Worm (Caenorhabditis elegans) whole organism, dauer: ENCODE results near the gene K01D12.8.
"Not testable (repeated sequence)": the region's sequence is repeated elsewhere in the genome, so short reads cannot be mapped to it uniquely, and the experiment has no call there.

Experiments
- unc-62 ChIP-seq: sonication (generic microtip); optimal IDR thresholded peaks from 2 replicates; lab custom pipeline; 2017; ENCODE audit warnings: missing biosample characterization, missing genetic modification reagents, missing genetic modification characterization

K01D12.8 gene

ce11 chrV:12402355-12402754, at the start of gene K01D12.8:
K01D12.8 (plus strand) TSS chrV:12402655.
- no peak for TF ChIP-seq unc-62

DNA sequence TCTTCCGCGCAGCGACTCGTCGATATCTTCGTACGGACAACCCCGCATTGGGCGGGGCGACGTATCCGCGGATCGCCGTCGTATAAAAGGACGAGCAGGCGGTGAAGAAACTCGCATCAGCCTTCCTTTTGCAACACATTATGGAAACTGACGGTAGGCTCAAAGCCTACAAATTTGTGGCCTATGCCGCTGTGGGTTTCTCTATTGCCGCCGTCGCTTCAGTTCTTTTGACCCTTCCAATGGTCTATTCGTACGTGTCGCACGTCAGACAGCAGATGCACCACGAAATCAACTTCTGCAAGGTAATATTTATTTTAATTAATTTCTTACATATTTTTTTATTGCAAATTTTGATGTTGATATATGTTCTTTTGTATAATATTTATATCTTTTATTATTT, 49.6 kb upstream of the K01D12.8 start:
- no peak for TF ChIP-seq unc-62

DNA sequence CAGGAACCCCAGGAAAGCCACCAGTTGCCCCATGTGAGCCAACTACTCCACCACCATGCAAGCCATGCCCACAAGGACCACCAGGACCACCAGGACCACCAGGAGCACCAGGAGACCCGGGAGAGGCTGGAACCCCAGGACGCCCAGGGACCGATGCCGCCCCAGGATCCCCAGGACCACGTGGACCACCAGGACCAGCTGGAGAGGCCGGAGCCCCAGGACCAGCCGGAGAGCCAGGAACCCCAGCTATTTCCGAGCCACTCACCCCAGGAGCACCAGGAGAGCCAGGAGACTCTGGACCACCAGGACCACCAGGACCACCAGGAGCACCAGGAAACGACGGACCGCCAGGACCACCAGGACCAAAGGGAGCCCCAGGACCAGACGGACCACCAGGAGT, 49.0 kb upstream of the K01D12.8 start:
- no peak for TF ChIP-seq unc-62

- no peak for TF ChIP-seq unc-62
These were observed 48.1 kb upstream of the K01D12.8 start for ce11 chrV:12354193-12354830.

ce11 chrV:12357632-12358031, 44.8 kb upstream of the K01D12.8 start:
- TF ChIP-seq unc-62 = no peak

DNA sequence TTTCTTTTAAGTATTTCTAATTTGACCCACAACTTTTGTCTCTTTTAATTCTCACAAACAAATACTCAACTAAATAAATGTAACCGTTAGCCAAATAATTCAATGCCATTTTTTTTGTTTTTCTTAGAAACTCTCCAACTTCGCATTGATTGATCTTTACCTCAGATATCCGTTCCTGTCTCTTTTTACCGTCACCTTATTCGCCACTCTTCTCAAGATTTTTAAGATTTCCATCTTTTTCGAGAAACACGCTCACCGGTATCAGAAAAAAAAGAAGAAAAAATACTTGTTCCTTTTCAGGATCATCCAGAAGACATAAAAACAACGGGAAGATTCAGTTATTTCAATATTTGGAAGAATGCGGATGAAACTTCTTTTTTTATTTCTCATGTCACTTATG, 44.1 kb upstream of the K01D12.8 start, which contains the start of gene F23H12.5:
Gene F23H12.5, plus strand, starts transcription at position 301 of the 400 bp plus-strand sequence.
- TF ChIP-seq unc-62 = no peak

DNA sequence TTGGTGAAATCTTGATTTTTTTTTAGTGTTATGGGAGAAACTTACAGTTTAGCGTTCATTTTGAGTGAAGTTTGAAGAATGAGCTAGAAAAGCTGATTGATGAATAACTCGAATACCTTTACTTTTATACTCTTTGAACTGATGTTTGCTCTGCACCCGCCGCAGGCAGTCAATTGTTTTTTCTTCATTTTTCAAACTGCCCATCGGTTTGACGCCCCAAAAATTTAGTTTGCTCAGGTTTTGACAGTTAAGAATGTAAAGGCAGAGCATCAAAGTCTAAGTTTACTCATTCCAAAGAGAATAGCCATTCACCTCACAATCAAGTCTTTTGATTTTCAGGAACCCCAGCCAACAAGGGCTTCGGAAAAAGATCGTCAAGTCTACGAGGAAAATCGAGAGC, 40.8 kb upstream of the K01D12.8 start, which contains the start of gene fipr-1:
Gene fipr-1, minus strand, starts transcription at position 101 of the 400 bp plus-strand sequence.
- TF ChIP-seq unc-62 = no peak

ce11 chrV:12365104-12365503, 37.4 kb upstream of the K01D12.8 start, which contains the start of gene fipr-2:
fipr-2 (plus strand) TSS chrV:12365348.
- TF ChIP-seq unc-62 = no peak

DNA sequence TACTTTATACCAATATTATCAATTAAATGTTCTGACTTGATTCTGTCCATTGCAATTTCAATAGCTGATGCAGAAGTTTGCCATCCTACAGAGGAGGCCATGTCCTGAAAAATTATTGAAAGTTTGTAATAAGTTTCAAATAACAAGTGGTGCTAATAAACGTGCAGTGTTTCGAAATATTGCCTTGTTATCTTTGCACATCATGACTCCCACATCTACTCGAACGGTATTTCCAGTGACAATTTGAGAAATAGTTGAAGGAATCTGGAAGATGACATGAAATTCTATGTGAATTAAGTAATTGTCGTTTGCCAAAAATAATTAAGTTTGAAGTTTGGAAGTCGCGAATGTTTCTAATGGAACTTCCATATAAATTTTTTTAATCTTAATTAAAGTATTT, 33.0 kb upstream of the K01D12.8 start, which contains the start of gene gcy-13:
Gene gcy-13, minus strand, starts transcription at position 101 of the 400 bp plus-strand sequence.
- TF ChIP-seq unc-62 = no peak

DNA sequence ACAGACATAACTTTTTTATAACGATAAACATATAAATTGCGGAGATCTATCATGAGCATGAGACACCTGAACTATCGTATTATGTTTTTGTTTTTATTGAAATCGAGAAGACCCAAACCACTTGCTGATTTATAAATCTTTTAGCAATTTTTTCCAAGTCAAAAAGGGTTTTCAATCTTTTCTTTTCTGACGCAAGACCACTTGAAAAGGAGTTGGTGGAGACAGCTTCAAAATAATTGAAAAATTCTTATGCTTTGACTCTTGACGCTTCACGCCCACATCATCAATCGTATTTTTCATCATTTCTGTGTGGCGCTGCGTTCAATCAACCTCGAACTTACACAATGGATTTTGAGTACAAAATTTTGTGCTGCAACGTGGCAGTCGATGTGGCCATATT, 31.1 kb upstream of the K01D12.8 start, which contains the start of gene F23H12.7:
Gene F23H12.7, plus strand, starts transcription at position 301 of the 400 bp plus-strand sequence.
- TF ChIP-seq unc-62 = no peak

- TF ChIP-seq unc-62 = not testable (repeated sequence)
These were observed 28.2 kb upstream of the K01D12.8 start, which contains the start of gene F23H12.10 for ce11 chrV:12374252-12374651. F23H12.10 (minus strand) TSS chrV:12374263.

ce11 chrV:12377256-12377655, 25.2 kb upstream of the K01D12.8 start, which contains the start of gene K01D12.1:
K01D12.1 (plus strand) TSS chrV:12377556.
- no peak for TF ChIP-seq unc-62

DNA sequence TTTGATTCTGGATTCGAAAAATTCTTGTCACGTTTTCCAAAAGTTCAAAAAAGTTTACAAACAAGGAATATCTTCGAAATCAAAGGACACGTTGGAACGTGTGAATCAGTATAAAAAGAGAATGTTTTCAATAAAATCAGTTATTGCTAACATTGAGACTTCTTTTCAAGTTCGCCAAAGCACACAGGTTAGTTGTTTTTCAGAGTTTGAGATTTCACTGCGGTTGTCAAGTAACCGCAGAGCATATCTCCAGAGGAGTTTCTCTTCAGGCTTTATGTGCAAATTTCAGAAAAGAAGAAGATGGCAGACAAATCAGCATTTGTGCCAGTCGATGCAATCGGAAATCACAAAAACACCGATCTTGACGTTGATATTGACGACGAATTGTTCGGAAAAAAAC, 16.3 kb upstream of the K01D12.8 start, which contains the start of gene K01D12.15:
Gene K01D12.15, plus strand, starts transcription at position 301 of the 400 bp plus-strand sequence.
- TF ChIP-seq unc-62 = no peak

DNA sequence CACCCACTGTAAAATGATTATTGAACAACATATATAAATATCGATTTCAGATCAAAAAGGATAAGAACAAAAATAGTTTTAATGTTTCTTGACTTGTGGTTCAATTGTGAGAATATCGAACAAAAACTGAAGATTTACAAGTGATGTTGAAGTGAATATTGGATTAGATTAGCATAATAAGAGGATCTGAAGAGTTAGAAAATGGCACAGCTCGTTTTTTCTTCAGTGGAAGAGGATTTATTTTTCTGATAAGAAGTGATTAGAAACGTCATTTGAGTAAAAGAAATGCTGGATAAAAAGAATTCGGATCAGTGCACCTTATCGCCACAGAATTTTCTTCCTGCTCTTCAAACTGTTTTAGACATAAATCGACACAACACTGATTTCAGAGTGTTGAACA, 6.8 kb upstream of the K01D12.8 start, which contains the start of gene twk-14:
Gene twk-14, minus strand, starts transcription at position 8 of the 400 bp plus-strand sequence.
- TF ChIP-seq unc-62 = no peak

- no peak for TF ChIP-seq unc-62
These were observed 4.9 kb upstream of the K01D12.8 start, which contains the start of gene K01D12.5 for ce11 chrV:12397545-12397944. K01D12.5 (plus strand) TSS chrV:12397845.

ce11 chrV:12400677-12401236, 1.7 kb upstream of the K01D12.8 start, which contains the start of the genes K01D12.20 and miga-1:
K01D12.20 (minus strand) TSS chrV:12400814.
miga-1 (minus strand) TSS chrV:12400859.
- no peak for TF ChIP-seq unc-62

ce11 chrV:12401383-12401782, 1.1 kb upstream of the K01D12.8 start, which contains the start of gene K01D12.7:
K01D12.7 (minus strand) TSS chrV:12401483.
- TF ChIP-seq unc-62 = no peak
